Worm (Caenorhabditis elegans) whole organism, early embryonic: ENCODE data around the gene ttr-32.

Experiments used
- B0310.2 ChIP-seq: sonication (generic microtip); optimal IDR thresholded peaks from 2 replicates; lab custom pipeline; 2016; ENCODE audit warnings: mild to moderate bottlenecking, missing genetic modification characterization, missing compliant biosample characterization
- F13C5.2 ChIP-seq: sonication (generic microtip); optimal IDR thresholded peaks from 2 replicates; lab custom pipeline; 2017; ENCODE audit warnings: mild to moderate bottlenecking, missing genetic modification characterization, inconsistent platforms, missing compliant biosample characterization
- aly-1 ChIP-seq: sonication (generic microtip); optimal IDR thresholded peaks from 2 replicates; lab custom pipeline; 2016; ENCODE audit warnings: missing genetic modification characterization, missing compliant biosample characterization
- ama-1 ChIP-seq: fragments of 150-350 bp; optimal IDR thresholded peaks from 2 replicates; lab custom pipeline; 2014
- ceh-13 ChIP-seq: fragments of 200-800 bp; sonication (Bioruptor generic); optimal IDR thresholded peaks from 2 replicates; lab custom pipeline; 2018; ENCODE audit warnings: mild to moderate bottlenecking, missing genetic modification characterization, missing compliant biosample characterization
- ceh-36 ChIP-seq: sonication (generic microtip); optimal IDR thresholded peaks from 2 replicates; lab custom pipeline; 2016; ENCODE audit warnings: missing genetic modification characterization, inconsistent platforms, missing compliant biosample characterization
- ets-7 ChIP-seq: sonication (generic microtip); optimal IDR thresholded peaks from 2 replicates; lab custom pipeline; 2016; ENCODE audit warnings: missing genotype, missing genetic modification characterization, missing compliant biosample characterization
- flt-1 ChIP-seq: fragments of 200-800 bp; sonication (Bioruptor generic); IDR thresholded peaks from 2 replicates; pipeline ENCODE4 v1.3.6; 2022; ENCODE audit warnings: missing genetic modification characterization, missing compliant biosample characterization
- hmbx-1 ChIP-seq: sonication (generic microtip); optimal IDR thresholded peaks from 2 replicates; lab custom pipeline; 2016; ENCODE audit warnings: mild to moderate bottlenecking, missing genetic modification characterization, missing compliant biosample characterization
- hmg-4 ChIP-seq: fragments of 200-800 bp; sonication (Bioruptor generic); optimal IDR thresholded peaks from 2 replicates; lab custom pipeline; 2018; ENCODE audit warnings: mild to moderate bottlenecking, missing genetic modification characterization, missing compliant biosample characterization
- hnd-1 ChIP-seq: sonication (generic microtip); optimal IDR thresholded peaks from 2 replicates; lab custom pipeline; 2016; ENCODE audit warnings: missing genetic modification characterization, missing compliant biosample characterization
- pes-1 ChIP-seq: fragments of 200-800 bp; sonication (Bioruptor generic); IDR thresholded peaks from 2 replicates; pipeline ENCODE4 v1.3.6; 2022; ENCODE audit warnings: missing genetic modification reagents, missing genetic modification characterization, missing compliant biosample characterization
- scrt-1 ChIP-seq: fragments of 200-800 bp; sonication (Bioruptor generic); IDR thresholded peaks from 2 replicates; pipeline ENCODE4 v1.3.6; 2022; ENCODE audit warnings: missing genetic modification characterization, missing compliant biosample characterization
- sea-1 ChIP-seq: fragments of 200-800 bp; sonication (Bioruptor generic); conservative IDR thresholded peaks from 2 replicates; pipeline ENCODE4 v1.3.6; 2022; ENCODE audit warnings: missing genetic modification characterization, missing compliant biosample characterization
- tbx-11 ChIP-seq: fragments of 200-800 bp; sonication (Bioruptor generic); IDR thresholded peaks from 2 replicates; pipeline ENCODE4 v1.3.6; 2022; ENCODE audit warnings: missing genetic modification characterization, missing compliant biosample characterization
- tbx-37 ChIP-seq: fragments of 200-800 bp; sonication (Bioruptor generic); conservative IDR thresholded peaks from 2 replicates; pipeline ENCODE4 v1.3.6; 2022; ENCODE audit warnings: missing genetic modification reagents, missing genetic modification characterization, missing compliant biosample characterization
- tra-4 ChIP-seq: sonication (generic microtip); optimal IDR thresholded peaks from 2 replicates; lab custom pipeline; 2017; ENCODE audit warnings: missing genetic modification characterization, missing compliant biosample characterization

The ttr-32 gene

ce11 chrIII:7566098-7566497 lies at the start of gene ttr-32:
TSS of gene ttr-32 (plus strand) at chrIII:7566411.
- TF ChIP-seq tbx-11 (GFP tag; lab: Robert Waterston, UW) = no peak
- TF ChIP-seq hnd-1 (tag; lab: Kevin White, UChicago) = no peak
- TF ChIP-seq ceh-36 (tag; lab: Kevin White, UChicago) = no peak
- TF ChIP-seq pes-1 = no peak
- no peak for TF ChIP-seq F13C5.2 (tag; lab: Kevin White, UChicago)
- no peak for TF ChIP-seq hmbx-1
- TF ChIP-seq ama-1 (lab: Kevin White, UChicago) = no peak

DNA sequence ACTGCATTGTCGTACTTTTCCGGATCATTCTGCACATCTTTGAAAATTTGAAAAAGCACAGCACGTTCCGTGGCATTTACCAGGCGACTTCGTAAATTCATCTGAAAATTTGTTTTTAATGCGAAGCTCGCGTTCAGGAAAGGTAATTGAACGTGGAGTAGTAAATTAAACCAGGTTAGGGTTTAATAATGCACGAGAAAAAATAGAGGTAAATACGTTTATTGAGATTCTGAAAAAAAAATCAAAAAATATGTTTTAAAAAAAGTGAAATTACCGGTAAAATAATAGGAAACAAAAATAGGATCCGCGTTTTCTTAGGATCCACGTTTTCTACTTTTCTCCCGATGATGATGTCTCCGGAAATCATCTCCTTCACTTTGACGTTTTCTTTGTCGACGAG lies 47.8 kb upstream of the ttr-32 start, which contains the start of gene clk-2:
Gene clk-2 (minus strand): TSS at position 101 of the 400 bp plus-strand sequence.
- no peak for TF ChIP-seq F13C5.2 (tag; lab: Kevin White, UChicago)
- TF ChIP-seq tbx-37 (GFP tag; lab: Robert Waterston, UW) = no peak

DNA sequence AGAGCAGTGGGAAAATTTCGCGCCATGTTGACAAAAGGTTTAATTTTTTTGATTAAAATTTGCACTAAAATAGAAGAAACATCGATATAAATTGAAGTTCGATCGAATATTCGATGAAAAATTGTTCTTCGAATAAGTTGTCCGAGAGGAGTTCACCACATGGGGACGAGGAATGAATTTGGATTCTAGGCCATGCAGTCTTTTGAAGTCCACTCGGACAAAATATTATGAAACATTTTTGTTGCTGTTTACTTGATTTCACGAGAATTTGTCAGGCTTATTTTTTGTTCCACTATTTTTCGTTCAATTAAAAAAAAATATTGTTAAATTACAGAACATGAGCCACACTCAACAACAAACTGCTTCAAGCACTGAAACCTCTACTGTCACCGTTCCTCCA lies 45.5 kb upstream of the ttr-32 start, which contains the start of the genes cux-7 and C07H6.2:
Gene cux-7 (minus strand): TSS at position 174 of the 400 bp plus-strand sequence.
Gene C07H6.2 (plus strand): TSS at position 338 of the 400 bp plus-strand sequence.
- TF ChIP-seq hmg-4 (GFP tag; lab: Kevin White, UChicago) (peak; percentile 49), tbx-37 (GFP tag; lab: Robert Waterston, UW) (peak; percentile 98), ceh-13 (GFP tag; lab: Kevin White, UChicago) (no peak), ceh-36 (tag; lab: Kevin White, UChicago) (no peak), flt-1 (peak; percentile 65), pes-1 (no peak), tbx-11 (GFP tag; lab: Robert Waterston, UW) (0 out of 2 replicates have a peak, but pooled peaks have one; percentile 54), F13C5.2 (tag; lab: Kevin White, UChicago) (peak; percentile 55), scrt-1 (GFP tag; lab: Robert Waterston, UW) (0 out of 2 replicates have a peak, but pooled peaks have one; percentile 53), sea-1 (GFP tag; lab: Robert Waterston, UW) (peak; percentile 63; the same call in 1 of the 2 replicates), hmbx-1 (no peak), tra-4 (peak; percentile 45), aly-1 (tag; lab: Kevin White, UChicago) (peak; percentile 2), ama-1 (lab: Kevin White, UChicago) (no peak), hnd-1 (tag; lab: Kevin White, UChicago) (peak; percentile 39), ets-7 (tag; lab: Kevin White, UChicago) (peak; percentile 57), B0310.2 (peak; percentile 11)

- no peak for TF ChIP-seq flt-1
Observed at ce11 chrIII:7521163-7521562, 45.0 kb upstream of the ttr-32 start, which contains the start of gene lig-4. TSS of gene lig-4 (plus strand) at chrIII:7521463.

DNA sequence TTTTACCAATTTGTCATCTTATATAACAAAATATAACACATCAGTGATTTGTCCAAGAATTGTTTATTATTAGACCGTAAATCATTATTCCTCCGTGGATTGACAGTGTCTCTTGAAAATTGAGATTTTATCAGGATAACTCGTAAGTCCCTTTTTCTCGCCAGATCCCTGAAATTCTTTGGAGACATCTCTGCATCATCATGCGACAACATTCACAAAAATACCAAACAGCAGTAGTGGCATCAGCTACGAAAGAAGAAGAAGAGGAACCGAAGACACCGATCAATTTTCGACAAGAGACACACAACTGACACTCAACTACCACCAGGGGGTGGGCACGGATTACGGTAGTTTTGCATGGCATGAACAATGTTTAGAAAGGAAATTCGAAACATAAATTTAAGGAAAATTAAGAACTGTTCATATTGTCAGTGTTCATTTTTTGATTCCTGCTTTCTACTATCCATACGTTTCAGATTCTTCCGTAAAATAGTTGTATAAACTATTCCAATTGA lies 41.3 kb upstream of the ttr-32 start:
- no peak for TF ChIP-seq tra-4
- no peak for TF ChIP-seq ets-7 (tag; lab: Kevin White, UChicago)
- TF ChIP-seq tbx-37 (GFP tag; lab: Robert Waterston, UW) = no peak
- no peak for TF ChIP-seq aly-1 (tag; lab: Kevin White, UChicago)
- TF ChIP-seq B0310.2 = no peak
- TF ChIP-seq hmg-4 (GFP tag; lab: Kevin White, UChicago) = no peak

DNA sequence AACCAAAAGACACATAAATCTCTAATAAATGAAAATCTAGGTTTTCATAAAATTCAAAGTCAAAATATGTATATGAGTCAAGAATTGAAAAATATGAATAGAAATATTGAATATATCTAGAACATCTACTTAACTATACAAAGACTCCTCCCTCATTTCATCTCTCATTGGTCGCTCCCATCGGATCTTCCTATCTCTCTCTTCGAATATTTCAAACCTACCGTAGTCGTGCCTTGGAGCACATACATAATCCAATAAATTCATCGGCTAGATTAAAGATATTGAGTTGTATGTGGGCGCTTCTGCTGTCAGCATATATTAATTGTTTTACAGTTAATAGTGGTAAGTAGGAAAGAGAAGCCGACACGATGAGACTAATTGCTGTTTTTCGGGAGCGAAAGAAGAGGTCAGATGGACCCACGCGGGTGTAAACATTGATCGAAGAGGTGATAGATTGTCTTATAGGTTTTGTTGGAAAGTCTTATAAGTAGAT lies 39.2 kb upstream of the ttr-32 start:
- TF ChIP-seq ceh-13 (GFP tag; lab: Kevin White, UChicago) (no peak), hmg-4 (GFP tag; lab: Kevin White, UChicago) (no peak), B0310.2 (no peak), F13C5.2 (tag; lab: Kevin White, UChicago) (no peak), scrt-1 (GFP tag; lab: Robert Waterston, UW) (no peak), ets-7 (tag; lab: Kevin White, UChicago) (no peak), tbx-11 (GFP tag; lab: Robert Waterston, UW) (no peak), ceh-36 (tag; lab: Kevin White, UChicago) (no peak), flt-1 (no peak), hmbx-1 (no peak), tra-4 (no peak), tbx-37 (GFP tag; lab: Robert Waterston, UW) (no peak), hnd-1 (tag; lab: Kevin White, UChicago) (no peak), ama-1 (lab: Kevin White, UChicago) (no peak)

DNA sequence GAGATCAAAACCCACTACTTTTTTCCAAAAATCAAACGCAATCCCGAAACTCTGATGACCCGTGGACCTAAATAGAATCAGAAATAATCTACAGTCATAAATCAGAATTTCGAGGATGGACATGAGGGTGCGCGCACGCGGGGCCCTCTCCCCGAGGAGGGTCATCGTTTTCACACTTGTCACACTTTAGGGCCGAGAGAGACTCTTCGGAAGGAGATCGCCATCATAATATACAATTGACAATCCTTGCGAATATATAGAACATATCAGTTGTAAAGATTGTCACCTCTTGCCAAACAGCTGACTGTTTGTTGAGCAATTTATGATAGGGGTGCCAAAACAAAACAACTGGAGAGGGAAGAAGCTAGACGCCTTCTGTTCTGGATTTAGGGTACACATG lies 36.1 kb upstream of the ttr-32 start:
- TF ChIP-seq ceh-13 (GFP tag; lab: Kevin White, UChicago) (no peak), scrt-1 (GFP tag; lab: Robert Waterston, UW) (no peak), hmbx-1 (no peak), F13C5.2 (tag; lab: Kevin White, UChicago) (no peak), tbx-37 (GFP tag; lab: Robert Waterston, UW) (no peak), tbx-11 (GFP tag; lab: Robert Waterston, UW) (no peak), ceh-36 (tag; lab: Kevin White, UChicago) (no peak), hnd-1 (tag; lab: Kevin White, UChicago) (no peak), aly-1 (tag; lab: Kevin White, UChicago) (no peak), B0310.2 (no peak), ama-1 (lab: Kevin White, UChicago) (no peak), sea-1 (GFP tag; lab: Robert Waterston, UW) (no peak), pes-1 (no peak), tra-4 (no peak), hmg-4 (GFP tag; lab: Kevin White, UChicago) (no peak)

DNA sequence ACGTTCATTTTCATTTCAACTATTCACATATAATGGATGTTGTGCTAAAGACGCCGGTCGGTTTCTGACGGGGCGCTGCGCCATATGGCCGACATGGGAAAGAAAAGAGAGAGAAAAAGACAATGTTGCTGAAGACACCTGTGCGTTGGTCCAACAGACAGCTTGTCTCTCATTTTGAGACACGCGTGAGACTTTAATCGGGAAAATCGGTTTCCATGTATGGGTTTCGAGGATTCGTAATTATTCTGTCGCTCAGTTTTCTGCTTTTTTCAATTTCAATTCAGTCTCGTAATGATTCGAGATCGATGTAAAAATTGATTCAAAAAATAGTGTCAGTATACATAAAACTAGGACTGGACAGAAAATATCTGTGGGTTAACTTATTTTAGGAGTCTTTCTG lies 35.4 kb upstream of the ttr-32 start:
- no peak for TF ChIP-seq sea-1 (GFP tag; lab: Robert Waterston, UW)
- no peak for TF ChIP-seq ets-7 (tag; lab: Kevin White, UChicago)
- TF ChIP-seq hmg-4 (GFP tag; lab: Kevin White, UChicago) = no peak
- no peak for TF ChIP-seq ama-1 (lab: Kevin White, UChicago)
- no peak for TF ChIP-seq pes-1
- no peak for TF ChIP-seq tra-4
- TF ChIP-seq aly-1 (tag; lab: Kevin White, UChicago) = no peak
- no peak for TF ChIP-seq B0310.2
- TF ChIP-seq hmbx-1 = no peak
